Fruit fly (Drosophila melanogaster): ENCODE measurements around the gene schuy.

The schuy gene

DNA sequence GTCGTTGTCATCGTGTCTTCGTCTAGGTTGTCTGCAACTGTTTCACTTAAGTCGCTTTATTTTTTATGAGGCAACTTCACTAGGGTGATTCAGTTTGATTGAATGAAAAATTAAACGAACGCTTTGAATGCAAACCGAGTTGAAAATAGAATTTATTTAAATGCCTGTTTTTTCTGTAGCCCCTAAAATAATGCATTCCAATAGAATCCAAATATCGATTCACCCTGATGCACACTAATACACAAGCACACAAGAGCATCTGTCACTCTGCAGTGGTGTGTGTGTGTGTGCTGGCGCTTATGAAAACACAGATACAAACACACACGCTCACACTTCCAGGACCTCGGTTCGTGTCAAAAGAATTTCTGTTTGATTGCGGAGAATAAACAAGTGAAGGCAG lies 24.1 kb upstream of the schuy start (continued):
- TF ChIP-seq grau (tag; optimal IDR thresholded peaks at IDR 0.05) (no peak), CG11093 (GFP tag; IDR thresholded peaks at IDR 0.05) (no peak), ac (GFP tag; optimal IDR thresholded peaks at IDR 0.05) (no peak), Opbp (GFP tag; IDR thresholded peaks at IDR 0.05; ENCODE audit: partially characterized antibody) (no peak), CG1024 (GFP tag; IDR thresholded peaks at IDR 0.05) (no peak), pnt (GFP tag; optimal IDR thresholded peaks at IDR 0.05) (no peak), CG14710 (tag; optimal IDR thresholded peaks at IDR 0.05) (no peak), Med (GFP tag) (peak; percentile 84), Hey (tag; optimal IDR thresholded peaks at IDR 0.05) (no peak), CG6813 (GFP tag; optimal IDR thresholded peaks at IDR 0.05) (peak; percentile 25), Myb (GFP tag; optimal IDR thresholded peaks at IDR 0.05) (no peak), wek (GFP tag; optimal IDR thresholded peaks at IDR 0.05) (no peak), hb (GFP tag; IDR thresholded peaks at IDR 0.05; ENCODE audit: partially characterized antibody) (no peak), CG7839 (tag; optimal IDR thresholded peaks at IDR 0.05) (peak; percentile 16), CG30020 (tag; optimal IDR thresholded peaks at IDR 0.05) (no peak), CG7928 (GFP tag; optimal IDR thresholded peaks at IDR 0.05) (no peak), B-H1 (GFP tag; IDR thresholded peaks at IDR 0.05) (no peak), CG34422 (GFP tag; IDR thresholded peaks at IDR 0.05) (no peak), CG10267 (tag; optimal IDR thresholded peaks at IDR 0.05) (no peak), crp (GFP tag; optimal IDR thresholded peaks at IDR 0.05) (no peak), CG1603 (tag; optimal IDR thresholded peaks at IDR 0.05) (peak; percentile 21), disco-r (GFP tag; optimal IDR thresholded peaks at IDR 0.05) (no peak), so (GFP tag; IDR thresholded peaks at IDR 0.05) (0 out of 3 replicates have a peak, but pooled peaks have one; percentile 9), CG11398 (GFP tag; optimal IDR thresholded peaks at IDR 0.05) (no peak), CG17568 (GFP tag; optimal IDR thresholded peaks at IDR 0.05) (peak; percentile 3), CG12299 (tag; optimal IDR thresholded peaks at IDR 0.05) (peak; percentile 8), Bteb2 (GFP tag; optimal IDR thresholded peaks at IDR 0.05) (no peak), CG33213 (GFP tag; optimal IDR thresholded peaks at IDR 0.05) (no peak), CG9932 (GFP tag; IDR thresholded peaks at IDR 0.05) (no peak), lov (optimal IDR thresholded peaks at IDR 0.05) (no peak), lov (GFP tag; IDR thresholded peaks at IDR 0.05) (no peak), otp (GFP tag; IDR thresholded peaks at IDR 0.05) (no peak), Adf1 (GFP tag; IDR thresholded peaks at IDR 0.05) (no peak), Six4 (GFP tag; optimal IDR thresholded peaks at IDR 0.05) (no peak), eve (GFP tag; optimal IDR thresholded peaks at IDR 0.05) (no peak), knrl (GFP tag; IDR thresholded peaks at IDR 0.05; ENCODE audit: partially characterized antibody) (no peak), Dek (tag; optimal IDR thresholded peaks at IDR 0.05) (peak; percentile 20), CG16815 (GFP tag; optimal IDR thresholded peaks at IDR 0.05) (no peak), h (optimal IDR thresholded peaks at IDR 0.05) (no peak), ttk (GFP tag; IDR thresholded peaks at IDR 0.05) (no peak), CG3065 (GFP tag; optimal IDR thresholded peaks at IDR 0.05) (no peak), H15 (GFP tag; IDR thresholded peaks at IDR 0.05) (no peak), CG8290 (GFP tag; optimal IDR thresholded peaks at IDR 0.05) (no peak), CG8290 (tag; optimal IDR thresholded peaks at IDR 0.05) (peak in 1 of 2 experiments; percentile 52), CG13424 (tag; optimal IDR thresholded peaks at IDR 0.05) (peak; percentile 46), run (tag; optimal IDR thresholded peaks at IDR 0.05) (no peak), cato (GFP tag; optimal IDR thresholded peaks at IDR 0.05; ENCODE audit: borderline replicate concordance) (no peak), H2.0 (GFP tag; IDR thresholded peaks at IDR 0.05) (no peak), Dref (GFP tag; IDR thresholded peaks at IDR 0.05) (no peak), CG17328 (GFP tag; IDR thresholded peaks at IDR 0.05) (no peak), CG12219 (GFP tag; optimal IDR thresholded peaks at IDR 0.05) (peak; percentile 13), CG10321 (GFP tag; IDR thresholded peaks at IDR 0.05) (no peak), ewg (GFP tag; optimal IDR thresholded peaks at IDR 0.05) (no peak)

Measured in whole organism, embryonic.